Worm (Caenorhabditis elegans) whole organism, late embryonic: ENCODE measurements around the gene ZK1098.9.

Experiments
- C38D4.7 ChIP-seq: fragments of 200-800 bp; sonication (Bioruptor generic); optimal IDR thresholded peaks from 2 replicates; lab custom pipeline; 2018; ENCODE audit warnings: mild to moderate bottlenecking, missing genetic modification characterization, moderate library complexity, missing compliant biosample characterization
- ama-1 ChIP-seq: fragments of 150-350 bp; optimal IDR thresholded peaks from 2 replicates; lab custom pipeline; 2014
- ceh-14 ChIP-seq: sonication (generic microtip); optimal IDR thresholded peaks from 2 replicates; lab custom pipeline; 2016; ENCODE audit warnings: missing genotype, missing genetic modification characterization, missing compliant biosample characterization
- ceh-18 ChIP-seq: sonication (generic microtip); optimal IDR thresholded peaks from 2 replicates; lab custom pipeline; 2016; ENCODE audit warnings: missing genetic modification characterization, missing compliant biosample characterization
- ceh-30 ChIP-seq: fragments of 150-350 bp; optimal IDR thresholded peaks from 2 replicates; lab custom pipeline; 2014; ENCODE audit warnings: missing biosample characterization, missing genetic modification characterization
- ceh-31 ChIP-seq: sonication (generic microtip); optimal IDR thresholded peaks from 2 replicates; lab custom pipeline; 2016; ENCODE audit warnings: missing genetic modification characterization, missing compliant biosample characterization
- elt-4 ChIP-seq: sonication (generic microtip); optimal IDR thresholded peaks from 2 replicates; lab custom pipeline; 2016; ENCODE audit warnings: missing genetic modification characterization, missing compliant biosample characterization
- fkh-10 ChIP-seq: fragments of 150-350 bp; optimal IDR thresholded peaks from 2 replicates; lab custom pipeline; 2014; ENCODE audit warnings: missing biosample characterization, missing genetic modification reagents, missing genetic modification characterization
- hlh-6 ChIP-seq: sonication (generic microtip); optimal IDR thresholded peaks from 2 replicates; lab custom pipeline; 2016; ENCODE audit warnings: missing genotype, missing genetic modification characterization, missing compliant biosample characterization
- nfya-1 ChIP-seq: sonication (generic microtip); optimal IDR thresholded peaks from 2 replicates; lab custom pipeline; 2017; ENCODE audit warnings: missing genetic modification characterization, mild to moderate bottlenecking, missing compliant biosample characterization, antibody characterized with exemption, moderate library complexity
- nhr-11 ChIP-seq: fragments of 150-350 bp; optimal IDR thresholded peaks from 2 replicates; lab custom pipeline; 2014; ENCODE audit warnings: missing biosample characterization, missing genetic modification characterization
- pha-4 ChIP-seq: fragments of 150-350 bp; optimal IDR thresholded peaks from 2 replicates; lab custom pipeline; 2018; ENCODE audit warnings: missing biosample characterization, missing genetic modification reagents, missing genetic modification characterization
- ref-2 ChIP-seq: sonication (generic microtip); optimal IDR thresholded peaks from 2 replicates; lab custom pipeline; 2016; ENCODE audit warnings: missing genetic modification characterization, missing compliant biosample characterization

- no peak for TF ChIP-seq ref-2 (tag; lab: Kevin White, UChicago)
- no peak for TF ChIP-seq hlh-6
- no peak for TF ChIP-seq ama-1 (lab: Kevin White, UChicago)
- no peak for TF ChIP-seq pha-4 (tag; lab: Kevin White, UChicago)
- no peak for TF ChIP-seq C38D4.7
- no peak for TF ChIP-seq ceh-30 (tag; lab: Kevin White, UChicago)
- no peak for TF ChIP-seq fkh-10
- TF ChIP-seq ceh-31 (tag; lab: Kevin White, UChicago): no peak
- TF ChIP-seq nfya-1 (tag; lab: Kevin White, UChicago): no peak
- TF ChIP-seq nhr-11 (tag; lab: Kevin White, UChicago): no peak
- no peak for TF ChIP-seq elt-4 (tag; lab: Kevin White, UChicago)
- TF ChIP-seq ceh-18: no peak
- no peak for TF ChIP-seq ceh-14 (tag; lab: Kevin White, UChicago)
These were observed 17.4 kb upstream of the ZK1098.9 start, which contains the start of gene ZK1098.6 for ce11 chrIII:9526851-9527250.
